Worm (Caenorhabditis elegans): ENCODE measurements around the gene snt-2.

snt-2 gene

ce11 chrIII:773114-773513, 20.4 kb downstream of the snt-2 start, which contains the start of gene cyn-6:
Gene cyn-6, plus strand, starts transcription at chrIII:773414.
- TF ChIP-seq eyg-1 (tag; optimal IDR thresholded peaks at IDR 0.05) (no peak), pqm-1 (tag; optimal IDR thresholded peaks at IDR 0.05) (no peak), elt-2 (tag; optimal IDR thresholded peaks at IDR 0.05) (no peak), ttx-3 (tag; optimal IDR thresholded peaks at IDR 0.05) (no peak), ceh-48 (tag; optimal IDR thresholded peaks at IDR 0.05) (no peak), zip-5 (tag; optimal IDR thresholded peaks at IDR 0.05) (no peak), pha-4 (tag; optimal IDR thresholded peaks at IDR 0.05) (no peak), fkh-6 (tag; optimal IDR thresholded peaks at IDR 0.05) (no peak)

ce11 chrIII:772675-773074, 20.9 kb downstream of the snt-2 start:
- TF ChIP-seq lin-11 (tag; optimal IDR thresholded peaks at IDR 0.05): no peak
- no peak for TF ChIP-seq mec-3 (tag; optimal IDR thresholded peaks at IDR 0.05; ENCODE audit: borderline replicate concordance)
- no peak for TF ChIP-seq gmeb-2 (tag; optimal IDR thresholded peaks at IDR 0.05)
- TF ChIP-seq ceh-2 (tag; optimal IDR thresholded peaks at IDR 0.05): no peak
- no peak for TF ChIP-seq ceh-30 (tag; optimal IDR thresholded peaks at IDR 0.05)
- peak; percentile 3 for TF ChIP-seq ceh-48 (tag; optimal IDR thresholded peaks at IDR 0.05)
- no peak for TF ChIP-seq pat-9 (tag; optimal IDR thresholded peaks at IDR 0.05)
- TF ChIP-seq pqm-1 (tag; optimal IDR thresholded peaks at IDR 0.05): no peak
- no peak for TF ChIP-seq ceh-6 (GFP tag; optimal IDR thresholded peaks at IDR 0.05)
- TF ChIP-seq pax-1 (tag; optimal IDR thresholded peaks at IDR 0.05): no peak
- no peak for TF ChIP-seq nfya-1 (tag; optimal IDR thresholded peaks at IDR 0.05)
- no peak for TF ChIP-seq K02D7.2 (tag; optimal IDR thresholded peaks at IDR 0.05)
- no peak for TF ChIP-seq ceh-18 (tag; optimal IDR thresholded peaks at IDR 0.05)
- no peak for TF ChIP-seq tbx-7 (tag; optimal IDR thresholded peaks at IDR 0.05)
- TF ChIP-seq zip-5 (tag; optimal IDR thresholded peaks at IDR 0.05): no peak
- TF ChIP-seq elt-2 (tag; optimal IDR thresholded peaks at IDR 0.05): peak; percentile 83

- no peak for TF ChIP-seq elt-2 (tag; optimal IDR thresholded peaks at IDR 0.05)
- no peak for TF ChIP-seq nhr-11 (tag; optimal IDR thresholded peaks at IDR 0.05)
- no peak for TF ChIP-seq ceh-9 (tag; optimal IDR thresholded peaks at IDR 0.05)
- no peak for TF ChIP-seq eyg-1 (tag; optimal IDR thresholded peaks at IDR 0.05)
- TF ChIP-seq nhr-232 (tag; optimal IDR thresholded peaks at IDR 0.05): no peak
- no peak for TF ChIP-seq ztf-16 (tag; optimal IDR thresholded peaks at IDR 0.05)
- TF ChIP-seq unc-86 (tag; optimal IDR thresholded peaks at IDR 0.05): no peak
- TF ChIP-seq lin-11 (tag; optimal IDR thresholded peaks at IDR 0.05): no peak
- no peak for TF ChIP-seq fkh-6 (tag; optimal IDR thresholded peaks at IDR 0.05)
- TF ChIP-seq rnt-1 (tag; optimal IDR thresholded peaks at IDR 0.05): no peak
- no peak for TF ChIP-seq pha-4 (tag; optimal IDR thresholded peaks at IDR 0.05)
- TF ChIP-seq K02D7.2 (tag; optimal IDR thresholded peaks at IDR 0.05): no peak
- TF ChIP-seq ceh-14 (tag; optimal IDR thresholded peaks at IDR 0.05): no peak
Measured at ce11 chrIII:770958-771357, 22.6 kb downstream of the snt-2 start, which contains the start of gene tpst-2. Gene tpst-2, plus strand, starts transcription at chrIII:771258.

- TF ChIP-seq T23F11.4 (GFP tag; optimal IDR thresholded peaks at IDR 0.05) (no peak), nhr-11 (tag; optimal IDR thresholded peaks at IDR 0.05) (no peak), K02D7.2 (tag; optimal IDR thresholded peaks at IDR 0.05) (no peak), pqm-1 (tag; optimal IDR thresholded peaks at IDR 0.05) (no peak), ets-4 (tag; optimal IDR thresholded peaks at IDR 0.05) (no peak), fkh-6 (tag; optimal IDR thresholded peaks at IDR 0.05) (no peak), pat-9 (tag; optimal IDR thresholded peaks at IDR 0.05) (no peak), gmeb-2 (tag; optimal IDR thresholded peaks at IDR 0.05) (no peak), pax-1 (tag; optimal IDR thresholded peaks at IDR 0.05) (no peak), sox-2 (GFP tag; IDR thresholded peaks at IDR 0.05) (no peak), hlh-6 (tag; optimal IDR thresholded peaks at IDR 0.05) (no peak), unc-42 (tag; optimal IDR thresholded peaks at IDR 0.05) (no peak), C08G9.2 (tag; optimal IDR thresholded peaks at IDR 0.05) (no peak), pha-4 (tag; optimal IDR thresholded peaks at IDR 0.05) (no peak)
Measured at ce11 chrIII:768528-768927, 25.0 kb downstream of the snt-2 start.

- TF ChIP-seq Y22D7AL.16 (tag; optimal IDR thresholded peaks at IDR 0.05) (no peak), ama-1 (optimal IDR thresholded peaks at IDR 0.05) (no peak), ceh-22 (tag; optimal IDR thresholded peaks at IDR 0.05) (no peak), ceh-14 (tag; optimal IDR thresholded peaks at IDR 0.05) (no peak), hlh-6 (tag; optimal IDR thresholded peaks at IDR 0.05) (no peak), elt-2 (tag; optimal IDR thresholded peaks at IDR 0.05) (no peak), hlh-8 (tag; optimal IDR thresholded peaks at IDR 0.05) (no peak), ceh-30 (tag; optimal IDR thresholded peaks at IDR 0.05) (no peak), lim-6 (tag; optimal IDR thresholded peaks at IDR 0.05) (no peak), sox-4 (tag; optimal IDR thresholded peaks at IDR 0.05) (no peak), unc-86 (tag; optimal IDR thresholded peaks at IDR 0.05) (no peak), ceh-18 (tag; optimal IDR thresholded peaks at IDR 0.05) (no peak), T23F11.4 (GFP tag; optimal IDR thresholded peaks at IDR 0.05) (no peak), dve-1 (tag; optimal IDR thresholded peaks at IDR 0.05) (no peak), odd-2 (tag; optimal IDR thresholded peaks at IDR 0.05) (no peak), hlh-30 (tag; optimal IDR thresholded peaks at IDR 0.05; ENCODE audit: insufficient read depth) (no peak), dmd-4 (tag; optimal IDR thresholded peaks at IDR 0.05; ENCODE audit: borderline replicate concordance) (no peak), unc-3 (GFP tag; conservative IDR thresholded peaks at IDR 0.05) (no peak), unc-3 (tag; optimal IDR thresholded peaks at IDR 0.05) (no peak)
Measured at ce11 chrIII:764884-765283, 28.6 kb downstream of the snt-2 start, which contains the start of gene ptl-1. Gene ptl-1, plus strand, starts transcription at chrIII:765184.
